Fruit fly (Drosophila melanogaster) whole organism, embryonic: ENCODE measurements around the gene Ythdc1.
A peak's percentile ranks its signal among the peaks of the same experiment; 100 is the strongest.

Source experiments
- CG11504 ChIP-seq: fragments of 200-800 bp; sonication (Bioruptor generic); optimal IDR thresholded peaks from 3 replicates; lab custom pipeline; 2019; ENCODE audit warnings: missing biosample characterization, mild to moderate bottlenecking, missing genetic modification characterization, moderate library complexity
- CG15514 ChIP-seq: fragments of 200-800 bp; sonication (Bioruptor generic); optimal IDR thresholded peaks from 3 replicates; lab custom pipeline; 2017; ENCODE audit warnings: missing biosample characterization, missing genetic modification characterization, mild to moderate bottlenecking, moderate library complexity, missing genetic modification reagents
- CG17359 ChIP-seq: fragments of 200-800 bp; sonication (Bioruptor generic); optimal IDR thresholded peaks from 3 replicates; lab custom pipeline; 2018; ENCODE audit warnings: missing biosample characterization, mild to moderate bottlenecking, missing genetic modification characterization, moderate library complexity
- CG1792 ChIP-seq: fragments of 200-800 bp; sonication (Bioruptor generic); optimal IDR thresholded peaks from 2 replicates; lab custom pipeline; 2016; ENCODE audit warnings: missing biosample characterization, missing genetic modification characterization
- CG2120 ChIP-seq: fragments of 200-800 bp; sonication (Bioruptor generic); optimal IDR thresholded peaks from 3 replicates; lab custom pipeline; 2016; ENCODE audit warnings: missing biosample characterization, missing genetic modification characterization
- CG2199 ChIP-seq: fragments of 200-800 bp; sonication (Bioruptor generic); IDR thresholded peaks from 3 replicates; pipeline ENCODE4 v1.3.6; 2022; ENCODE audit warnings: missing biosample characterization, missing genetic modification characterization
- CG33557 ChIP-seq: fragments of 200-800 bp; sonication (Bioruptor generic); optimal IDR thresholded peaks from 2 replicates; lab custom pipeline; 2019; ENCODE audit warnings: missing biosample characterization, mild to moderate bottlenecking, missing genetic modification characterization, moderate library complexity
- CG34422 ChIP-seq: fragments of 200-800 bp; sonication (Bioruptor generic); IDR thresholded peaks from 3 replicates; pipeline ENCODE4 v1.3.6; 2022; ENCODE audit warnings: missing biosample characterization, missing genetic modification characterization
- CG4328 ChIP-seq: fragments of 200-800 bp; sonication (Bioruptor generic); optimal IDR thresholded peaks from 3 replicates; lab custom pipeline; 2017; ENCODE audit warnings: missing biosample characterization, missing genetic modification reagents, missing genetic modification characterization
- CG4360 ChIP-seq: fragments of 200-800 bp; sonication (Bioruptor generic); IDR thresholded peaks from 2 replicates; pipeline ENCODE4 v1.3.6; 2022; ENCODE audit warnings: missing biosample characterization, missing genetic modification characterization
- CG4617 ChIP-seq: fragments of 200-800 bp; sonication (Bioruptor generic); optimal IDR thresholded peaks from 3 replicates; lab custom pipeline; 2016; ENCODE audit warnings: missing biosample characterization, missing genetic modification characterization, borderline replicate concordance
- CG4820 ChIP-seq: fragments of 200-800 bp; sonication (Bioruptor generic); optimal IDR thresholded peaks from 3 replicates; lab custom pipeline; 2016; ENCODE audit warnings: missing biosample characterization, missing genetic modification characterization
- CG5180 ChIP-seq: fragments of 200-800 bp; sonication (Bioruptor generic); optimal IDR thresholded peaks from 3 replicates; lab custom pipeline; 2017; ENCODE audit warnings: missing biosample characterization, missing genetic modification characterization, mild to moderate bottlenecking, moderate library complexity, missing genetic modification reagents
- CG6791 ChIP-seq: fragments of 200-800 bp; sonication (Bioruptor generic); IDR thresholded peaks from 3 replicates; pipeline ENCODE4 v1.3.6; 2022; ENCODE audit warnings: missing biosample characterization, missing genetic modification characterization; ENCODE audit not compliant: partially characterized antibody
- CG7357 ChIP-seq: fragments of 200-800 bp; sonication (Bioruptor generic); IDR thresholded peaks from 3 replicates; pipeline ENCODE4 v1.3.6; 2022; ENCODE audit warnings: missing biosample characterization, missing genetic modification characterization
- CG8359 ChIP-seq: fragments of 200-800 bp; sonication (Bioruptor generic); optimal IDR thresholded peaks from 2 replicates; lab custom pipeline; 2017; ENCODE audit warnings: missing biosample characterization, mild to moderate bottlenecking, missing genetic modification characterization, borderline replicate concordance
- CG8388 ChIP-seq: fragments of 200-800 bp; sonication (Bioruptor generic); optimal IDR thresholded peaks from 2 replicates; lab custom pipeline; 2019; ENCODE audit warnings: missing biosample characterization, mild to moderate bottlenecking, missing genetic modification characterization, moderate library complexity
- Deaf1 ChIP-seq: fragments of 200-800 bp; optimal IDR thresholded peaks from 3 replicates; lab custom pipeline; 2019; ENCODE audit warnings: missing biosample characterization, mild to moderate bottlenecking, missing genetic modification characterization, moderate library complexity
- Dip3 ChIP-seq: fragments of 200-800 bp; sonication (Bioruptor generic); optimal IDR thresholded peaks from 3 replicates; lab custom pipeline; 2016; ENCODE audit warnings: missing biosample characterization, missing genetic modification characterization
- Dll ChIP-seq: fragments of 200-800 bp; sonication (Bioruptor generic); IDR thresholded peaks from 4 replicates; pipeline ENCODE4 v1.3.6; 2022; ENCODE audit warnings: missing biosample characterization, missing genetic modification characterization; ENCODE audit not compliant: partially characterized antibody
- GATAe ChIP-seq: fragments of 200-800 bp; sonication (Bioruptor generic); conservative IDR thresholded peaks from 2 replicates; pipeline ENCODE4 v1.3.6; 2022; ENCODE audit warnings: missing biosample characterization, missing genetic modification characterization
- Mrtf ChIP-seq: fragments of 200-800 bp; sonication (Bioruptor generic); IDR thresholded peaks from 3 replicates; pipeline ENCODE4 v1.3.6; 2022; ENCODE audit warnings: missing biosample characterization, missing genetic modification characterization
- NfI ChIP-seq: fragments of 200-800 bp; sonication (Bioruptor generic); optimal IDR thresholded peaks from 3 replicates; lab custom pipeline; 2018; ENCODE audit warnings: missing biosample characterization, mild to moderate bottlenecking, missing genetic modification characterization, moderate library complexity
- Ravus ChIP-seq: fragments of 200-800 bp; sonication (Bioruptor generic); IDR thresholded peaks from 2 replicates; pipeline ENCODE4 v1.3.6; 2022; ENCODE audit warnings: missing biosample characterization, missing genetic modification characterization
- abd-A ChIP-seq: fragments of 200-800 bp; sonication (Bioruptor generic); optimal IDR thresholded peaks from 3 replicates; lab custom pipeline; 2019; ENCODE audit warnings: missing biosample characterization, mild to moderate bottlenecking, missing genetic modification characterization, moderate library complexity
- al ChIP-seq: fragments of 200-800 bp; sonication (Bioruptor generic); IDR thresholded peaks from 2 replicates; pipeline ENCODE4 v1.3.6; 2022; ENCODE audit warnings: missing biosample characterization, missing genetic modification characterization
- cato ChIP-seq: fragments of 200-800 bp; sonication (Bioruptor generic); optimal IDR thresholded peaks from 2 replicates; lab custom pipeline; 2016; ENCODE audit warnings: missing biosample characterization, missing genetic modification characterization, borderline replicate concordance
- cg ChIP-seq: fragments of 200-800 bp; sonication (Bioruptor generic); optimal IDR thresholded peaks from 3 replicates; lab custom pipeline; 2019; ENCODE audit warnings: missing biosample characterization, mild to moderate bottlenecking, missing genetic modification characterization, moderate library complexity
- chinmo ChIP-seq: fragments of 200-800 bp; sonication (Bioruptor generic); IDR thresholded peaks from 4 replicates; pipeline ENCODE4 v1.3.6; 2022; ENCODE audit warnings: missing biosample characterization, missing genetic modification characterization; ENCODE audit not compliant: partially characterized antibody
- chn ChIP-seq: fragments of 200-800 bp; sonication (Bioruptor generic); optimal IDR thresholded peaks from 2 replicates; lab custom pipeline; 2016; ENCODE audit warnings: missing biosample characterization, missing genetic modification characterization
- croc ChIP-seq: fragments of 200-800 bp; sonication (Bioruptor generic); conservative IDR thresholded peaks from 3 replicates; pipeline ENCODE4 v1.3.6; 2022; ENCODE audit warnings: missing biosample characterization, missing genetic modification characterization
- da ChIP-seq: fragments of 200-800 bp; sonication (Bioruptor generic); optimal IDR thresholded peaks from 2 replicates; lab custom pipeline; 2016; ENCODE audit warnings: missing biosample characterization, missing genetic modification characterization
- dati ChIP-seq: fragments of 200-800 bp; sonication (Bioruptor generic); IDR thresholded peaks from 2 replicates; pipeline ENCODE4 v1.3.6; 2022; ENCODE audit warnings: missing biosample characterization, missing genetic modification characterization
- dm ChIP-seq: fragments of 200-800 bp; sonication (Bioruptor generic); optimal IDR thresholded peaks from 3 replicates; lab custom pipeline; 2016; ENCODE audit warnings: missing biosample characterization, missing genetic modification characterization
- dmrt11E ChIP-seq: fragments of 200-800 bp; sonication (Bioruptor generic); optimal IDR thresholded peaks from 3 replicates; lab custom pipeline; 2018; ENCODE audit warnings: missing biosample characterization, mild to moderate bottlenecking, missing genetic modification characterization, moderate library complexity
- eve ChIP-seq, 2 experiments: fragments of >200 bp; optimal IDR thresholded peaks; 2 replicates each; lab custom pipeline; 2017; ENCODE audit warnings: missing biosample characterization in 2 of 2, missing genetic modification characterization in 2 of 2
- fd64A ChIP-seq: fragments of 200-800 bp; sonication (Bioruptor generic); optimal IDR thresholded peaks from 3 replicates; lab custom pipeline; 2018; ENCODE audit warnings: missing biosample characterization, mild to moderate bottlenecking, missing genetic modification characterization
- hb ChIP-seq: fragments of 200-800 bp; sonication (Bioruptor generic); IDR thresholded peaks from 3 replicates; pipeline ENCODE4 v1.3.6; 2022; ENCODE audit warnings: missing biosample characterization, missing genetic modification characterization; ENCODE audit not compliant: partially characterized antibody
- jigr1 ChIP-seq: fragments of 200-800 bp; sonication (Bioruptor generic); IDR thresholded peaks from 3 replicates; pipeline ENCODE4 v1.3.6; 2022; ENCODE audit warnings: missing biosample characterization, missing genetic modification characterization
- ken ChIP-seq: fragments of 200-800 bp; sonication (Bioruptor generic); IDR thresholded peaks from 3 replicates; pipeline ENCODE4 v1.3.6; 2022; ENCODE audit warnings: missing biosample characterization, missing genetic modification characterization
- lov ChIP-seq, 2 experiments: fragments of 200-800 bp in 1 of 2; fragments of >200 bp in 1 of 2; sonication (Bioruptor generic) in 1 of 2; IDR thresholded peaks in 1 of 2; optimal IDR thresholded peaks in 1 of 2; 2 replicates in 1 of 2; 3 replicates in 1 of 2; pipeline versions ENCODE4 v1.3.6 to Lab custom; 2017 to 2022; ENCODE audit warnings: missing biosample characterization in 1 of 2, missing genetic modification characterization in 1 of 2
- nmo ChIP-seq: fragments of 200-800 bp; sonication (Bioruptor generic); optimal IDR thresholded peaks from 2 replicates; lab custom pipeline; 2018; ENCODE audit warnings: missing biosample characterization, mild to moderate bottlenecking, missing genetic modification characterization, moderate library complexity
- oc ChIP-seq: fragments of 200-800 bp; sonication (Bioruptor generic); optimal IDR thresholded peaks from 2 replicates; lab custom pipeline; 2018; ENCODE audit warnings: missing biosample characterization, mild to moderate bottlenecking, missing genetic modification characterization, moderate library complexity
- sim ChIP-seq: fragments of 200-800 bp; sonication (Bioruptor generic); IDR thresholded peaks from 2 replicates; pipeline ENCODE4 v1.3.6; 2022; ENCODE audit warnings: missing biosample characterization, missing genetic modification characterization
- slp2 ChIP-seq: fragments of 200-800 bp; sonication (Bioruptor generic); optimal IDR thresholded peaks from 2 replicates; lab custom pipeline; 2016; ENCODE audit warnings: missing biosample characterization, missing genetic modification characterization
- sna ChIP-seq: fragments of 200-800 bp; sonication (Bioruptor generic); IDR thresholded peaks from 2 replicates; pipeline ENCODE4 v1.3.6; 2022; ENCODE audit warnings: missing biosample characterization, missing genetic modification characterization; ENCODE audit not compliant: partially characterized antibody
- sob ChIP-seq: fragments of 200-800 bp; sonication (Bioruptor generic); IDR thresholded peaks from 2 replicates; pipeline ENCODE4 v1.3.6; 2022; ENCODE audit warnings: missing biosample characterization, missing genetic modification characterization
- sug ChIP-seq: fragments of 200-800 bp; optimal IDR thresholded peaks from 2 replicates; lab custom pipeline; 2019; ENCODE audit warnings: missing biosample characterization, mild to moderate bottlenecking, missing genetic modification characterization, moderate library complexity
- vfl ChIP-seq: fragments of 200-800 bp; sonication (Bioruptor generic); optimal IDR thresholded peaks from 2 replicates; lab custom pipeline; 2016; ENCODE audit warnings: missing biosample characterization, missing genetic modification characterization
- zf30C ChIP-seq: fragments of 200-800 bp; sonication (Bioruptor generic); optimal IDR thresholded peaks from 3 replicates; lab custom pipeline; 2018; ENCODE audit warnings: missing biosample characterization, mild to moderate bottlenecking, missing genetic modification characterization

Gene Ythdc1

dm6 chr3L:3417120-3417519, 43.1 kb upstream of the Ythdc1 start (continued):
- TF ChIP-seq abd-A: peak; percentile 36
- TF ChIP-seq slp2 (GFP tag; lab: Kevin White, UChicago): no peak
- no peak for TF ChIP-seq CG17359 (tag; lab: Kevin White, UChicago)
- no peak for TF ChIP-seq dm (GFP tag; lab: Kevin White, UChicago)
- no peak for TF ChIP-seq fd64A (GFP tag; lab: Kevin White, UChicago)
- TF ChIP-seq sug (tag; lab: Kevin White, UChicago): peak; percentile 47
- peak; percentile 90; the same call in 3 of the 4 replicates for TF ChIP-seq chinmo
- TF ChIP-seq CG8359 (GFP tag; lab: Kevin White, UChicago): no peak
- TF ChIP-seq oc: no peak
- TF ChIP-seq chn (GFP tag; lab: Kevin White, UChicago): no peak
- no peak for TF ChIP-seq CG2120 (GFP tag; lab: Kevin White, UChicago)
- TF ChIP-seq CG11504 (tag; lab: Kevin White, UChicago): no peak
- no peak for TF ChIP-seq dati (GFP tag; lab: Robert Waterston, UW)
- TF ChIP-seq CG34422: peak; percentile 45; the same call in 1 of the 3 replicates
- no peak for TF ChIP-seq cato (GFP tag; lab: Kevin White, UChicago)
- TF ChIP-seq nmo: no peak
- no peak for TF ChIP-seq Mrtf (GFP tag; lab: Robert Waterston, UW)
- TF ChIP-seq Deaf1 (tag; lab: Kevin White, UChicago): peak; percentile 24
- no peak for TF ChIP-seq jigr1
- no peak for TF ChIP-seq hb (GFP tag; lab: Robert Waterston, UW)
- TF ChIP-seq CG5180: no peak
- 0 out of 2 replicates have a peak, but pooled peaks have one; percentile 18 for TF ChIP-seq GATAe (GFP tag; lab: Robert Waterston, UW)
- no peak for TF ChIP-seq ken (GFP tag; lab: Robert Waterston, UW)
- peak; percentile 36; the same call in 2 of the 3 replicates for TF ChIP-seq CG2199 (GFP tag; lab: Robert Waterston, UW)
- no peak for TF ChIP-seq Dip3 (GFP tag; lab: Kevin White, UChicago)
- no peak for TF ChIP-seq sob (GFP tag; lab: Robert Waterston, UW)
- no peak for TF ChIP-seq lov (optimal IDR thresholded peaks at IDR 0.05; lab: Kevin White, UChicago)
- 0 out of 3 replicates have a peak, but pooled peaks have one; percentile 24 for TF ChIP-seq lov (GFP tag; IDR thresholded peaks at IDR 0.05; lab: Robert Waterston, UW)
- no peak for TF ChIP-seq CG33557 (GFP tag; lab: Kevin White, UChicago)
- no peak for TF ChIP-seq Dll (GFP tag; lab: Robert Waterston, UW)
- no peak for TF ChIP-seq vfl (GFP tag; lab: Kevin White, UChicago)
- TF ChIP-seq Ravus (GFP tag; lab: Robert Waterston, UW): no peak
- TF ChIP-seq CG1792: no peak
- TF ChIP-seq CG4360: peak; percentile 88
- no peak for TF ChIP-seq al (GFP tag; lab: Robert Waterston, UW)
- no peak for TF ChIP-seq CG4617 (GFP tag; lab: Kevin White, UChicago)
- no peak for TF ChIP-seq CG8388 (GFP tag; lab: Kevin White, UChicago)
- no peak for TF ChIP-seq CG6791 (GFP tag; lab: Robert Waterston, UW)
- TF ChIP-seq eve (GFP tag; optimal IDR thresholded peaks at IDR 0.05; lab: Kevin White, UChicago): peak in 1 of 2 experiments; percentile 1
- TF ChIP-seq sna (GFP tag; lab: Robert Waterston, UW): no peak
- TF ChIP-seq sim (GFP tag; lab: Robert Waterston, UW): no peak
- no peak for TF ChIP-seq CG15514 (GFP tag; lab: Kevin White, UChicago)
- TF ChIP-seq CG4820 (GFP tag; lab: Kevin White, UChicago): no peak
- TF ChIP-seq croc (GFP tag; lab: Robert Waterston, UW): no peak
- TF ChIP-seq NfI: no peak
- TF ChIP-seq dmrt11E (tag; lab: Kevin White, UChicago): no peak
- TF ChIP-seq cg: peak; percentile 93
- TF ChIP-seq da: no peak
- TF ChIP-seq CG4328 (GFP tag; lab: Kevin White, UChicago): no peak
- TF ChIP-seq zf30C (GFP tag; lab: Kevin White, UChicago): no peak
- no peak for TF ChIP-seq CG7357 (GFP tag; lab: Robert Waterston, UW)
